Worm (Caenorhabditis elegans) whole organism, L1 larva: Measurements from ENCODE around the gene tbg-1.

Source experiments
- aha-1 ChIP-seq: fragments of 150-350 bp; optimal IDR thresholded peaks from 2 replicates; lab custom pipeline; 2014; ENCODE audit warnings: missing biosample characterization, missing genetic modification characterization
- aly-2 ChIP-seq: fragments of 150-350 bp; optimal IDR thresholded peaks from 2 replicates; lab custom pipeline; 2014; ENCODE audit warnings: missing biosample characterization, missing genetic modification characterization
- ama-1 ChIP-seq: fragments of 150-350 bp; optimal IDR thresholded peaks from 2 replicates; lab custom pipeline; 2014
- egl-27 ChIP-seq, 2 experiments: fragments of 150-350 bp in 1 of 2; sonication (generic microtip); optimal IDR thresholded peaks; 3 replicates each; lab custom pipeline; 2017 to 2018; ENCODE audit warnings: missing biosample characterization in 2 of 2, missing genetic modification characterization in 2 of 2, missing genetic modification reagents in 2 of 2
- hlh-17 ChIP-seq: fragments of 200-800 bp; sonication (Bioruptor generic); optimal IDR thresholded peaks from 2 replicates; lab custom pipeline; 2018; ENCODE audit warnings: missing genetic modification characterization, mild to moderate bottlenecking, missing compliant biosample characterization, moderate library complexity, borderline replicate concordance
- lsy-2 ChIP-seq, 2 experiments: fragments of 150-350 bp; optimal IDR thresholded peaks; 2 replicates each; lab custom pipeline; 2014; ENCODE audit warnings: missing biosample characterization in 2 of 2, missing genetic modification characterization in 2 of 2
- nhr-11 ChIP-seq: fragments of 150-350 bp; optimal IDR thresholded peaks from 2 replicates; lab custom pipeline; 2014; ENCODE audit warnings: missing biosample characterization, missing genetic modification characterization
- nhr-237 ChIP-seq: fragments of 150-350 bp; optimal IDR thresholded peaks from 2 replicates; lab custom pipeline; 2014; ENCODE audit warnings: missing biosample characterization, missing genetic modification characterization
- nhr-28 ChIP-seq: fragments of 150-350 bp; optimal IDR thresholded peaks from 2 replicates; lab custom pipeline; 2014; ENCODE audit warnings: missing biosample characterization, missing genetic modification characterization
- nhr-77 ChIP-seq: fragments of 150-350 bp; optimal IDR thresholded peaks from 2 replicates; lab custom pipeline; 2014; ENCODE audit warnings: missing biosample characterization, missing genetic modification characterization
- skn-1 ChIP-seq: fragments of 150-350 bp; optimal IDR thresholded peaks from 2 replicates; lab custom pipeline; 2014; ENCODE audit warnings: missing biosample characterization, missing genetic modification characterization
- snpc-4 ChIP-seq: fragments of 150-350 bp; optimal IDR thresholded peaks from 2 replicates; lab custom pipeline; 2014; ENCODE audit warnings: missing biosample characterization, missing genetic modification characterization
- unc-86 ChIP-seq: sonication (generic microtip); optimal IDR thresholded peaks from 2 replicates; lab custom pipeline; 2016; ENCODE audit warnings: missing genetic modification characterization, missing compliant biosample characterization
- ztf-11 ChIP-seq, 2 experiments: sonication (generic microtip); optimal IDR thresholded peaks; 2 replicates each; lab custom pipeline; 2016 to 2017; ENCODE audit warnings: missing genetic modification characterization in 2 of 2, missing biosample characterization in 1 of 2, missing compliant biosample characterization in 1 of 2

DNA sequence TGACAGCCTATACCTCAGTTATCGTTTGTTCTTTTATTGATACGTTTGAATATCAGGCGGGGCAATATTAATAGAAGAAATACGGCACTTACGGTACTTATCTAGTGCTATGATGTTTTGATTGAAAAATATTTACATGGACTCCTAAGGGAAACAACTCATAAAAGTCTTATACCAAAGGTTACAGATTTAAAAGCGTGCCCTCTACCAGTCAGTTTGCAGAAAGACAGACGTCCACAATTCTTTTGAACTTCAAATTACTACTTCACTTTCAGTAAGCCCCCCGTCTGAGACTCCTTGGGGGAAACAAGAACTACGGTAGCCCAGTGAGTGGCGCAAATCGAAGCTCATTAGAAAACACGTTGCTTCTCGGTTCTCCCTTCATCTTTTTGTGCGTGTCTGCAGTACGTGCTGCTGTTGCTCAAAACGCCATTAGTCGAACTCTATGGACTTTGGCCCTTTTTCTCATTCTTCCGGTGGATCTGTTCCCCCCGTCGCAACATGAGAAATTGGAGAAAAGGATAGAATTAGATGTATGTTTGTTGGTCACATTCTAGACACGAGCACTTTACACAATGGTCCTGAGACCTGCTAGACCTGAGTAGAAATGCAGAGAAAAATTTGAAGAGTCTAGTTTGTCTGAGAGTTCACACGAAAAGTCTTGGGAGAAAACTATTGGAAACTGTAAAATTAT, 33.5 kb upstream of the tbg-1 start:
- TF ChIP-seq nhr-77 (tag; lab: Kevin White, UChicago) (no peak), nhr-11 (tag; lab: Kevin White, UChicago) (no peak), aly-2 (no peak), ztf-11 (tag; optimal IDR thresholded peaks at IDR 0.05; lab: Kevin White, UChicago) (no peak), nhr-237 (tag; lab: Kevin White, UChicago) (no peak), lsy-2 (tag; optimal IDR thresholded peaks at IDR 0.05; lab: Kevin White, UChicago) (no peak), ama-1 (lab: Kevin White, UChicago) (no peak), nhr-28 (tag; lab: Kevin White, UChicago) (no peak), hlh-17 (GFP tag; lab: Kevin White, UChicago) (no peak), snpc-4 (tag; lab: Kevin White, UChicago) (no peak), unc-86 (tag; lab: Kevin White, UChicago) (no peak), aha-1 (tag; lab: Kevin White, UChicago) (no peak), skn-1 (tag; lab: Kevin White, UChicago) (no peak), egl-27 (tag; optimal IDR thresholded peaks at IDR 0.05; lab: Kevin White, UChicago) (no peak)
